Worm (Caenorhabditis elegans) whole organism, L3 larva: ENCODE data around the gene srh-85.

ENCODE experiments used
- egl-27 ChIP-seq: sonication (generic microtip); optimal IDR thresholded peaks from 4 replicates; lab custom pipeline; 2017; ENCODE audit warnings: missing biosample characterization, missing genetic modification reagents, missing genetic modification characterization
- lin-39 ChIP-seq: fragments of 150-350 bp; optimal IDR thresholded peaks from 2 replicates; lab custom pipeline; 2018; ENCODE audit warnings: missing biosample characterization, missing genetic modification reagents, missing genetic modification characterization
- nhr-23 ChIP-seq: fragments of 150-350 bp; optimal IDR thresholded peaks from 2 replicates; lab custom pipeline; 2014; ENCODE audit warnings: missing biosample characterization, missing genetic modification reagents, missing genetic modification characterization
- unc-62 ChIP-seq: fragments of 150-350 bp; sonication (generic microtip); optimal IDR thresholded peaks from 4 replicates; lab custom pipeline; 2014; ENCODE audit warnings: missing biosample characterization, missing genetic modification reagents, missing genetic modification characterization

DNA sequence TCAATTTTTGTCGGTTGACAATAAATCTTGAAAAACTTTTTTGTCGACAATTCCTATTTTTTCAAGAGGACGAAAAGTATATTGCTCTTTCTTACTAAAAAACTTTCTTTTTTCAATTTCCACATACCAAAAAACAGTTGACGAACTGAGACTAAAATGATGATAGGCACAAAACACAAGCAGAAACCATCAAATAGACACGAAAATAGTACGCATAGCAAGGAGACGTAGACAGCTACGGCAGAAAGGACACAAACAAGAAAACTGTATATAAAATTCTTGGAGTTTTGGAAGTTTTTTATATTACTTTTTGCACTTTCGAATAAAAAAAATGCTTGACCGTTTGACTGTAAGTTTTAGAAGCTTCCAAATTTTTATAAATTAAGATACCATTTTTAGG, 26.9 kb upstream of the srh-85 start, which contains the start of gene K12D9.1:
- TF ChIP-seq nhr-23 (tag; lab: Kevin White, UChicago), result no peak
- no peak for TF ChIP-seq unc-62 (GFP tag; lab: Kevin White, UChicago)
- no peak for TF ChIP-seq lin-39 (tag; lab: Kevin White, UChicago)
- TF ChIP-seq egl-27 (tag; lab: Kevin White, UChicago), result no peak
